Fruit fly (Drosophila melanogaster) whole organism, embryonic: ENCODE data around the gene CG7275.

Experiments used
- CG10543 ChIP-seq: fragments of 200-800 bp; sonication (Bioruptor generic); optimal IDR thresholded peaks from 3 replicates; lab custom pipeline; 2017; ENCODE audit warnings: missing biosample characterization, mild to moderate bottlenecking, missing genetic modification characterization, moderate library complexity
- CG12219 ChIP-seq: fragments of 200-800 bp; sonication (Bioruptor generic); optimal IDR thresholded peaks from 3 replicates; lab custom pipeline; 2018; ENCODE audit warnings: missing biosample characterization, mild to moderate bottlenecking, missing genetic modification characterization
- CG14050 ChIP-seq: fragments of 200-800 bp; sonication (Bioruptor generic); IDR thresholded peaks from 3 replicates; pipeline ENCODE4 v1.3.6; 2022; ENCODE audit warnings: missing biosample characterization, missing genetic modification characterization
- CG14441 ChIP-seq: fragments of 200-800 bp; sonication (Bioruptor generic); IDR thresholded peaks from 2 replicates; pipeline ENCODE4 v1.3.6; 2022; ENCODE audit warnings: missing biosample characterization, missing genetic modification characterization
- CG15073 ChIP-seq: fragments of 200-800 bp; sonication (Bioruptor generic); optimal IDR thresholded peaks from 2 replicates; lab custom pipeline; 2016; ENCODE audit warnings: missing biosample characterization, missing genetic modification characterization
- CG16863 ChIP-seq: fragments of 200-800 bp; sonication (Bioruptor generic); optimal IDR thresholded peaks from 3 replicates; lab custom pipeline; 2016; ENCODE audit warnings: missing biosample characterization, missing genetic modification characterization
- CG17328 ChIP-seq: fragments of 200-800 bp; sonication (Bioruptor generic); IDR thresholded peaks from 2 replicates; pipeline ENCODE4 v1.3.6; 2022; ENCODE audit warnings: missing biosample characterization, missing genetic modification characterization
- CG4424 ChIP-seq: fragments of 200-800 bp; sonication (Bioruptor generic); optimal IDR thresholded peaks from 3 replicates; lab custom pipeline; 2016; ENCODE audit warnings: missing biosample characterization, missing genetic modification characterization
- CG4820 ChIP-seq: fragments of 200-800 bp; sonication (Bioruptor generic); optimal IDR thresholded peaks from 3 replicates; lab custom pipeline; 2016; ENCODE audit warnings: missing biosample characterization, missing genetic modification characterization
- CG4854 ChIP-seq: fragments of 200-800 bp; sonication (Bioruptor generic); optimal IDR thresholded peaks from 2 replicates; lab custom pipeline; 2016; ENCODE audit warnings: missing biosample characterization, missing genetic modification characterization, inconsistent platforms
- CG5245 ChIP-seq: fragments of 200-800 bp; sonication (Bioruptor generic); optimal IDR thresholded peaks from 3 replicates; lab custom pipeline; 2016; ENCODE audit warnings: missing biosample characterization, missing genetic modification characterization
- CG5953 ChIP-seq: fragments of 200-800 bp; sonication (Bioruptor generic); IDR thresholded peaks from 2 replicates; pipeline ENCODE4 v1.3.6; 2022; ENCODE audit warnings: missing biosample characterization, missing genetic modification characterization
- CG6654 ChIP-seq: fragments of 200-800 bp; sonication (Bioruptor generic); optimal IDR thresholded peaks from 2 replicates; lab custom pipeline; 2017; ENCODE audit warnings: missing biosample characterization, mild to moderate bottlenecking, missing genetic modification characterization
- CG9932 ChIP-seq: fragments of 200-800 bp; sonication (Bioruptor generic); IDR thresholded peaks from 2 replicates; pipeline ENCODE4 v1.3.6; 2022; ENCODE audit warnings: missing biosample characterization, missing genetic modification characterization
- D ChIP-seq, 2 experiments: fragments of 200-800 bp in 1 of 2; fragments of >200 bp in 1 of 2; sonication (Bioruptor generic) in 1 of 2; optimal IDR thresholded peaks; 2 replicates in 1 of 2; 3 replicates in 1 of 2; lab custom pipeline; 2017; ENCODE audit warnings: mild to moderate bottlenecking in 1 of 2, missing biosample characterization in 1 of 2, missing genetic modification characterization in 1 of 2, missing genetic modification reagents in 1 of 2
- D19A ChIP-seq: fragments of 200-800 bp; optimal IDR thresholded peaks from 3 replicates; lab custom pipeline; 2019; ENCODE audit warnings: missing biosample characterization, mild to moderate bottlenecking, missing genetic modification characterization, moderate library complexity
- D19B ChIP-seq: fragments of 200-800 bp; sonication (Bioruptor generic); optimal IDR thresholded peaks from 2 replicates; lab custom pipeline; 2017; ENCODE audit warnings: missing biosample characterization, mild to moderate bottlenecking, missing genetic modification characterization
- NfI ChIP-seq: fragments of 200-800 bp; sonication (Bioruptor generic); optimal IDR thresholded peaks from 3 replicates; lab custom pipeline; 2018; ENCODE audit warnings: missing biosample characterization, mild to moderate bottlenecking, missing genetic modification characterization, moderate library complexity
- Taf1 ChIP-seq: fragments of 200-800 bp; sonication (Bioruptor generic); IDR thresholded peaks from 2 replicates; pipeline ENCODE4 v1.3.6; 2022; ENCODE audit warnings: missing biosample characterization, missing genetic modification characterization
- ac ChIP-seq: fragments of 200-800 bp; sonication (Bioruptor generic); optimal IDR thresholded peaks from 3 replicates; lab custom pipeline; 2017; ENCODE audit warnings: missing biosample characterization, mild to moderate bottlenecking, missing genetic modification characterization
- amos ChIP-seq: fragments of 200-800 bp; sonication (Bioruptor generic); IDR thresholded peaks from 2 replicates; pipeline ENCODE4 v1.3.6; 2022; ENCODE audit warnings: missing biosample characterization, missing genetic modification characterization; ENCODE audit not compliant: partially characterized antibody
- bab2 ChIP-seq: fragments of 200-800 bp; sonication (Bioruptor generic); optimal IDR thresholded peaks from 2 replicates; lab custom pipeline; 2016; ENCODE audit warnings: missing biosample characterization, missing genetic modification characterization
- dan ChIP-seq: fragments of 200-800 bp; sonication (Bioruptor generic); IDR thresholded peaks from 2 replicates; pipeline ENCODE4 v1.3.6; 2022; ENCODE audit warnings: missing biosample characterization, missing genetic modification characterization
- emc ChIP-seq: fragments of 200-800 bp; sonication (Bioruptor generic); optimal IDR thresholded peaks from 2 replicates; lab custom pipeline; 2016; ENCODE audit warnings: missing biosample characterization, missing genetic modification characterization
- lola ChIP-seq, 3 experiments: fragments of >200 bp in 2 of 3; fragments of 200-800 bp in 1 of 3; sonication (Bioruptor generic) in 1 of 3; optimal IDR thresholded peaks; 2 replicates each; lab custom pipeline; 2017 to 2019; ENCODE audit warnings: missing biosample characterization in 3 of 3, missing genetic modification characterization in 3 of 3, mild to moderate bottlenecking in 1 of 3, moderate library complexity in 1 of 3
- mam ChIP-seq: fragments of 200-800 bp; sonication (Bioruptor generic); optimal IDR thresholded peaks from 3 replicates; lab custom pipeline; 2016; ENCODE audit warnings: missing biosample characterization, missing genetic modification characterization
- oc ChIP-seq: fragments of 200-800 bp; sonication (Bioruptor generic); optimal IDR thresholded peaks from 2 replicates; lab custom pipeline; 2018; ENCODE audit warnings: missing biosample characterization, mild to moderate bottlenecking, missing genetic modification characterization, moderate library complexity
- org-1 ChIP-seq: fragments of 200-800 bp; sonication (Bioruptor generic); optimal IDR thresholded peaks from 2 replicates; lab custom pipeline; 2017; ENCODE audit warnings: missing biosample characterization, missing genetic modification characterization
- pan ChIP-seq, 4 experiments: fragments of >200 bp in 3 of 4; fragments of 200-800 bp in 1 of 4; sonication (Bioruptor generic) in 1 of 4; optimal IDR thresholded peaks in 3 of 4; IDR thresholded peaks in 1 of 4; 2 replicates each; pipeline versions ENCODE4 v1.3.6 to Lab custom; 2017 to 2022; ENCODE audit warnings: missing biosample characterization in 2 of 4, missing genetic modification characterization in 2 of 4, mixed read lengths in 1 of 4
- pho ChIP-seq: fragments of 200-800 bp; sonication (Bioruptor generic); optimal IDR thresholded peaks from 2 replicates; lab custom pipeline; 2016; ENCODE audit warnings: missing biosample characterization, missing genetic modification characterization
- shn ChIP-seq: fragments of 200-800 bp; sonication (Bioruptor generic); optimal IDR thresholded peaks from 3 replicates; lab custom pipeline; 2016; ENCODE audit warnings: missing biosample characterization, missing genetic modification characterization
- ssp ChIP-seq: fragments of 200-800 bp; sonication (Bioruptor generic); IDR thresholded peaks from 2 replicates; pipeline ENCODE4 v1.3.6; 2022; ENCODE audit warnings: missing biosample characterization, missing genetic modification characterization
- trem ChIP-seq: fragments of 200-800 bp; optimal IDR thresholded peaks from 3 replicates; lab custom pipeline; 2019; ENCODE audit warnings: missing biosample characterization, mild to moderate bottlenecking, missing genetic modification characterization, moderate library complexity
- twi ChIP-seq: fragments of 200-800 bp; optimal IDR thresholded peaks from 2 replicates; lab custom pipeline; 2019; ENCODE audit warnings: missing biosample characterization, mild to moderate bottlenecking, missing genetic modification characterization, moderate library complexity

CG7275 gene

DNA sequence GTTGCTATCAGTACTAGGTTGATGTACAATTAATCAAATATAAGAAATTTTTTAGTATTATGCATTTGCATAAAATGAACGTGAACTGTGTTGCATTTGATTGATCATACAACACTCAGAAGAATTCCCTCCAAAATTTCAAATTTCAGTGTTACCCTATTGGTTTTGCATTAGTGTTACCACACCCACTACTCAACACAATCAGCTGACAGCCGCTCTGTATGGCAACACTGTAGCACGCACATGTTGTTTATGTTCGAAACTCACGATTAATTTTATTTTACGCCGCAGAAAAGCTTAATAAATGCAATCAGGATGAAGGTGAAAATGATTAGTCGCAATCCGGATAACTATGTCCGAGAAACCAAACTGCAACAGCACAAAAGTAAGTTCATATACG is at the start of gene CG7275 (continued):
- TF ChIP-seq D19A (tag; lab: Kevin White, UChicago) (no peak), CG17328 (no peak), CG12219 (GFP tag; lab: Kevin White, UChicago) (no peak)

DNA sequence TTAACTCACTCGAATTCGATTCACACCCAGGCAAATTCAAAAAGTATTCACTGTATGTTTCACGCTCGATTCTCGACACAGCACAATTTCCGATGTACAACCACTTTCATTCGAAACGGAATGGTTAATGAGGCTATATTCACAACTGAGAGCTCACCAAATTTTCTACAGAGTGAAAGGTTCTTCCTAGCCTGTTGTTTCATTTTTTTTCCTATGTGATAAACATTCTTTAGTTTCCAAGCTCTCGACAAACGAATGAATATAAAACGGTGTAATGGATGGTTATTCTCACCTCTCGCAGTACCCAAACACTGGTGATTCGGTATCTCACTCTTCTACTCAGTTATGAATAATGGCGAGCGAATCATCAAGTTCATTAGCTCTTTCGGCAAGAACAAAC is 24.7 kb upstream of the CG7275 start, which contains the start of gene cocoon:
Gene cocoon, minus strand, starts transcription at position 101 of the 400 bp plus-strand sequence.
- TF ChIP-seq twi (tag; lab: Kevin White, UChicago) (no peak), D (optimal IDR thresholded peaks at IDR 0.05; lab: Kevin White, UChicago) (no peak), D (GFP tag; optimal IDR thresholded peaks at IDR 0.05; lab: Kevin White, UChicago) (no peak), oc (tag; lab: Kevin White, UChicago) (no peak), CG14050 (GFP tag; lab: Robert Waterston, UW) (no peak), pan (optimal IDR thresholded peaks at IDR 0.05; lab: Kevin White, UChicago) (no peak), pan (GFP tag; optimal IDR thresholded peaks at IDR 0.05 in 1 of 2, IDR thresholded peaks at IDR 0.05 in 1 of 2) (no peak), CG16863 (GFP tag; lab: Kevin White, UChicago) (no peak), org-1 (GFP tag; lab: Kevin White, UChicago) (no peak), CG9932 (GFP tag; lab: Robert Waterston, UW) (no peak), mam (GFP tag; lab: Kevin White, UChicago) (no peak), NfI (GFP tag; lab: Kevin White, UChicago) (no peak), CG5245 (GFP tag; lab: Kevin White, UChicago) (no peak), pho (GFP tag; lab: Kevin White, UChicago) (no peak), CG4820 (no peak), CG10543 (GFP tag; lab: Kevin White, UChicago) (no peak), Taf1 (GFP tag; lab: Robert Waterston, UW) (no peak), CG4424 (GFP tag; lab: Kevin White, UChicago) (no peak)

- TF ChIP-seq mam (GFP tag; lab: Kevin White, UChicago) (no peak), CG5953 (no peak), CG6654 (GFP tag; lab: Kevin White, UChicago) (no peak), ssp (no peak), emc (no peak), CG14441 (GFP tag; lab: Robert Waterston, UW) (no peak), shn (GFP tag; lab: Kevin White, UChicago) (no peak), CG15073 (GFP tag; lab: Kevin White, UChicago) (no peak), ac (GFP tag; lab: Kevin White, UChicago) (no peak), amos (GFP tag; lab: Robert Waterston, UW) (no peak), trem (tag; lab: Kevin White, UChicago) (no peak), CG4854 (GFP tag; lab: Kevin White, UChicago) (no peak), bab2 (GFP tag; lab: Kevin White, UChicago) (no peak), lola (GFP tag; optimal IDR thresholded peaks at IDR 0.05; lab: Kevin White, UChicago) (no peak), dan (GFP tag; lab: Robert Waterston, UW) (no peak), D19B (GFP tag; lab: Kevin White, UChicago) (no peak)
Observed at dm6 chr3L:15485302-15485701, 13.5 kb upstream of the CG7275 start, which contains the start of gene Ran-like. Gene Ran-like, minus strand, starts transcription at chr3L:15485402.
